Worm (Caenorhabditis elegans) whole organism, L4 larva: ENCODE results near the gene nhr-223.
A peak's percentile ranks its signal among the peaks of the same experiment; 100 is the strongest.
"Not testable (repeated sequence)": the region's sequence is repeated elsewhere in the genome, so short reads cannot be mapped to it uniquely, and the experiment has no call there.

ENCODE experiments used
- D1046.2 ChIP-seq: fragments of 200-800 bp; sonication (Bioruptor generic); IDR thresholded peaks from 2 replicates; pipeline ENCODE4 v1.3.6; 2022; ENCODE audit warnings: missing genetic modification characterization, missing compliant biosample characterization
- F44E2.7 ChIP-seq: fragments of 200-800 bp; sonication (Bioruptor generic); IDR thresholded peaks from 2 replicates; pipeline ENCODE4 v2.1.2; 2022; ENCODE audit warnings: missing genetic modification characterization, missing compliant biosample characterization
- F49E8.2 ChIP-seq: sonication (generic microtip); optimal IDR thresholded peaks from 2 replicates; lab custom pipeline; 2016; ENCODE audit warnings: missing compliant biosample characterization, mild to moderate bottlenecking, missing genetic modification characterization, borderline replicate concordance
- T26A8.4 ChIP-seq: fragments of 200-800 bp; sonication (Bioruptor generic); IDR thresholded peaks from 2 replicates; pipeline ENCODE4 v1.3.6; 2022; ENCODE audit warnings: missing genetic modification characterization, missing compliant biosample characterization
- Y105C5A.15 ChIP-seq: fragments of 200-800 bp; sonication (Bioruptor generic); IDR thresholded peaks from 2 replicates; pipeline ENCODE4 v1.3.6; 2022; ENCODE audit warnings: missing genetic modification characterization, missing compliant biosample characterization
- Y48G9A.11 ChIP-seq: fragments of 200-800 bp; sonication (Bioruptor generic); IDR thresholded peaks from 2 replicates; pipeline ENCODE4 v1.3.6; 2022; ENCODE audit warnings: missing genetic modification reagents, missing genetic modification characterization, missing compliant biosample characterization
- Y75B8A.6 ChIP-seq: fragments of 200-800 bp; sonication (Bioruptor generic); IDR thresholded peaks from 2 replicates; pipeline ENCODE4 v1.3.6; 2022; ENCODE audit warnings: missing genetic modification reagents, missing genetic modification characterization, missing compliant biosample characterization
- ZK337.2 ChIP-seq: fragments of 200-800 bp; sonication (Bioruptor generic); IDR thresholded peaks from 2 replicates; pipeline ENCODE4 v1.3.6; 2022; ENCODE audit warnings: missing genetic modification reagents, missing genetic modification characterization, missing compliant biosample characterization
- arid-1 ChIP-seq: fragments of 200-800 bp; sonication (Bioruptor generic); conservative IDR thresholded peaks from 2 replicates; pipeline ENCODE4 v1.3.6; 2022; ENCODE audit warnings: missing genetic modification reagents, missing genetic modification characterization, missing compliant biosample characterization
- ceh-20 ChIP-seq: fragments of 200-800 bp; sonication (Bioruptor generic); IDR thresholded peaks from 2 replicates; pipeline ENCODE4 v1.3.6; 2022; ENCODE audit warnings: missing genetic modification reagents, missing genetic modification characterization, missing compliant biosample characterization
- ceh-32 ChIP-seq: sonication (generic microtip); optimal IDR thresholded peaks from 2 replicates; lab custom pipeline; 2016; ENCODE audit warnings: mild to moderate bottlenecking, missing genetic modification characterization, missing compliant biosample characterization; ENCODE audit not compliant: poor library complexity
- ceh-44 ChIP-seq: fragments of 200-800 bp; sonication (Bioruptor generic); IDR thresholded peaks from 2 replicates; pipeline ENCODE4 v1.3.6; 2022; ENCODE audit warnings: missing genetic modification reagents, missing genetic modification characterization, missing compliant biosample characterization
- ceh-82 ChIP-seq: sonication (generic microtip); optimal IDR thresholded peaks from 2 replicates; lab custom pipeline; 2017; ENCODE audit warnings: missing biosample characterization, missing genetic modification characterization
- ctbp-1 ChIP-seq: fragments of 200-800 bp; sonication (Bioruptor generic); IDR thresholded peaks from 2 replicates; pipeline ENCODE4 v1.3.6; 2022; ENCODE audit warnings: missing genetic modification reagents, missing genetic modification characterization, missing compliant biosample characterization
- daf-16 ChIP-seq, 3 experiments: sonication (generic microtip); optimal IDR thresholded peaks; 2 replicates each; lab custom pipeline; 2016 to 2017; ENCODE audit warnings: missing genetic modification characterization in 3 of 3, missing genetic modification reagents in 3 of 3, mild to moderate bottlenecking in 2 of 3, missing compliant biosample characterization in 2 of 3, missing biosample characterization in 1 of 3, moderate library complexity in 1 of 3
- daf-8 ChIP-seq: fragments of 200-800 bp; sonication (Bioruptor generic); IDR thresholded peaks from 2 replicates; pipeline ENCODE4 v1.3.6; 2022; ENCODE audit warnings: missing genetic modification characterization, missing compliant biosample characterization
- dmd-6 ChIP-seq: fragments of 200-800 bp; sonication (Bioruptor generic); IDR thresholded peaks from 2 replicates; pipeline ENCODE4 v1.3.6; 2022; ENCODE audit warnings: missing genetic modification reagents, missing genetic modification characterization, missing compliant biosample characterization
- dmd-8 ChIP-seq: fragments of 200-800 bp; sonication (Bioruptor generic); IDR thresholded peaks from 2 replicates; pipeline ENCODE4 v1.3.6; 2022; ENCODE audit warnings: missing genetic modification characterization, missing compliant biosample characterization
- dmd-9 ChIP-seq: fragments of 200-800 bp; sonication (Bioruptor generic); IDR thresholded peaks from 2 replicates; pipeline ENCODE4 v1.3.6; 2022; ENCODE audit warnings: missing genetic modification reagents, missing genetic modification characterization, missing compliant biosample characterization
- hif-1 ChIP-seq, 2 experiments: sonication (generic microtip); optimal IDR thresholded peaks; 2 replicates each; lab custom pipeline; 2016 to 2017; ENCODE audit warnings: missing compliant biosample characterization in 2 of 2, missing genetic modification characterization in 2 of 2, missing genetic modification reagents in 2 of 2, missing genotype in 2 of 2, mild to moderate bottlenecking in 1 of 2
- lim-7 ChIP-seq: fragments of 200-800 bp; sonication (Bioruptor generic); IDR thresholded peaks from 2 replicates; pipeline ENCODE4 v1.3.6; 2022; ENCODE audit warnings: missing genetic modification characterization, missing compliant biosample characterization
- lin-13 ChIP-seq: fragments of 150-350 bp; optimal IDR thresholded peaks from 2 replicates; lab custom pipeline; 2014; ENCODE audit warnings: missing biosample characterization, missing genetic modification reagents, missing genetic modification characterization
- lin-15B ChIP-seq: fragments of 150-350 bp; sonication (generic microtip); optimal IDR thresholded peaks from 3 replicates; lab custom pipeline; 2014; ENCODE audit warnings: missing biosample characterization, missing genetic modification characterization
- lin-29 ChIP-seq: fragments of 200-800 bp; sonication (Bioruptor generic); IDR thresholded peaks from 2 replicates; pipeline ENCODE4 v1.3.6; 2022; ENCODE audit warnings: missing genetic modification reagents, missing genetic modification characterization, missing compliant biosample characterization
- lin-38 ChIP-seq: fragments of 200-800 bp; sonication (Bioruptor generic); IDR thresholded peaks from 2 replicates; pipeline ENCODE4 v1.3.6; 2022; ENCODE audit warnings: missing genetic modification reagents, missing genetic modification characterization, missing compliant biosample characterization
- lin-39 ChIP-seq: fragments of 150-350 bp; optimal IDR thresholded peaks from 2 replicates; lab custom pipeline; 2014; ENCODE audit warnings: missing biosample characterization, missing genetic modification reagents, missing genetic modification characterization
- lsy-2 ChIP-seq, 2 experiments: fragments of 150-350 bp in 1 of 2; sonication (generic microtip) in 1 of 2; optimal IDR thresholded peaks; 2 replicates each; lab custom pipeline; 2014 to 2017; ENCODE audit warnings: missing biosample characterization in 2 of 2, missing genetic modification characterization in 2 of 2
- madf-5 ChIP-seq, 2 experiments: fragments of 200-800 bp; sonication (Bioruptor generic); IDR thresholded peaks; 2 replicates each; pipeline ENCODE4 v1.3.6; 2022; ENCODE audit warnings: missing compliant biosample characterization in 2 of 2, missing genetic modification characterization in 2 of 2
- madf-9 ChIP-seq: fragments of 200-800 bp; sonication (Bioruptor generic); conservative IDR thresholded peaks from 2 replicates; pipeline ENCODE4 v1.3.6; 2022; ENCODE audit warnings: missing genetic modification reagents, missing genetic modification characterization, missing compliant biosample characterization
- mdl-1 ChIP-seq, 2 experiments: fragments of 150-350 bp in 1 of 2; sonication (generic microtip) in 1 of 2; optimal IDR thresholded peaks; 2 replicates each; lab custom pipeline; 2014 to 2017; ENCODE audit warnings: missing biosample characterization in 2 of 2, missing genetic modification characterization in 2 of 2
- mdt-29 ChIP-seq: fragments of 200-800 bp; sonication (Bioruptor generic); IDR thresholded peaks from 2 replicates; pipeline ENCODE4 v1.3.6; 2022; ENCODE audit warnings: missing genetic modification reagents, missing genetic modification characterization, missing compliant biosample characterization
- mep-1 ChIP-seq: fragments of 150-350 bp; sonication (generic microtip); optimal IDR thresholded peaks from 3 replicates; lab custom pipeline; 2014; ENCODE audit warnings: missing biosample characterization, missing genetic modification characterization
- nhr-41 ChIP-seq: fragments of 200-800 bp; sonication (Bioruptor generic); IDR thresholded peaks from 2 replicates; pipeline ENCODE4 v1.3.6; 2022; ENCODE audit warnings: missing genetic modification reagents, missing genetic modification characterization, missing compliant biosample characterization
- nhr-42 ChIP-seq: fragments of 200-800 bp; sonication (Bioruptor generic); IDR thresholded peaks from 2 replicates; pipeline ENCODE4 v1.3.6; 2022; ENCODE audit warnings: missing genetic modification characterization, missing compliant biosample characterization
- nhr-48 ChIP-seq: sonication (generic microtip); optimal IDR thresholded peaks from 2 replicates; lab custom pipeline; 2016; ENCODE audit warnings: mild to moderate bottlenecking, missing genetic modification characterization, missing compliant biosample characterization
- nhr-6 ChIP-seq: fragments of 150-350 bp; optimal IDR thresholded peaks from 2 replicates; lab custom pipeline; 2014; ENCODE audit warnings: missing biosample characterization, missing genetic modification characterization
- pha-4 ChIP-seq, 2 experiments: fragments of 150-350 bp in 1 of 2; fragments of 200-800 bp in 1 of 2; sonication (Bioruptor generic) in 1 of 2; IDR thresholded peaks in 1 of 2; optimal IDR thresholded peaks in 1 of 2; 2 replicates each; pipeline versions ENCODE4 v1.3.6 to Lab custom; 2014 to 2022; ENCODE audit warnings: missing genetic modification characterization in 2 of 2, missing genetic modification reagents in 2 of 2, missing biosample characterization in 1 of 2, missing compliant biosample characterization in 1 of 2
- php-3 ChIP-seq: fragments of 200-800 bp; sonication (Bioruptor generic); IDR thresholded peaks from 2 replicates; pipeline ENCODE4 v1.3.6; 2022; ENCODE audit warnings: missing genetic modification reagents, missing genetic modification characterization, missing compliant biosample characterization
- saeg-2 ChIP-seq: fragments of 200-800 bp; sonication (Bioruptor generic); IDR thresholded peaks from 2 replicates; pipeline ENCODE4 v1.3.6; 2022; ENCODE audit warnings: missing genetic modification reagents, missing genetic modification characterization, missing compliant biosample characterization
- sdz-12 ChIP-seq: fragments of 200-800 bp; sonication (Bioruptor generic); optimal IDR thresholded peaks from 2 replicates; lab custom pipeline; 2018; ENCODE audit warnings: mild to moderate bottlenecking, missing genetic modification characterization, missing compliant biosample characterization
- snpc-1.2 ChIP-seq: fragments of 200-800 bp; sonication (Bioruptor generic); IDR thresholded peaks from 2 replicates; pipeline ENCODE4 v1.3.6; 2022; ENCODE audit warnings: missing genetic modification reagents, missing genetic modification characterization, missing compliant biosample characterization
- tra-1 ChIP-seq: fragments of 200-800 bp; sonication (Bioruptor generic); IDR thresholded peaks from 2 replicates; pipeline ENCODE4 v1.3.6; 2022; ENCODE audit warnings: missing genetic modification reagents, missing genetic modification characterization, missing compliant biosample characterization
- vab-7 ChIP-seq: fragments of 200-800 bp; sonication (Bioruptor generic); IDR thresholded peaks from 2 replicates; pipeline ENCODE4 v1.3.6; 2022; ENCODE audit warnings: missing genetic modification reagents, missing genetic modification characterization, missing compliant biosample characterization
- zag-1 ChIP-seq: fragments of 150-350 bp; optimal IDR thresholded peaks from 2 replicates; lab custom pipeline; 2014; ENCODE audit warnings: missing biosample characterization, missing genetic modification characterization
- zip-2 ChIP-seq: fragments of 150-350 bp; optimal IDR thresholded peaks from 2 replicates; lab custom pipeline; 2014; ENCODE audit warnings: missing biosample characterization, missing genetic modification characterization

Gene nhr-223

ce11 chrV:15766122-15766594 lies 30.0 kb upstream of the nhr-223 start, which contains the start of the genes haf-3 and F57A10.2 (continued):
- peak; percentile 88 for TF ChIP-seq tra-1 (GFP tag; lab: Robert Waterston, UW)
- no peak for TF ChIP-seq lin-39
- peak; percentile 76 for TF ChIP-seq zip-2 (tag; lab: Kevin White, UChicago)
- peak; percentile 62; the same call in 1 of the 2 replicates for TF ChIP-seq lin-29 (GFP tag; lab: Robert Waterston, UW)
- no peak for TF ChIP-seq sdz-12 (GFP tag; lab: Kevin White, UChicago)
- peak; percentile 44 to 54 for TF ChIP-seq hif-1 (tag; optimal IDR thresholded peaks at IDR 0.05; lab: Kevin White, UChicago)
- TF ChIP-seq ceh-82, result no peak
- TF ChIP-seq mdl-1 (tag; optimal IDR thresholded peaks at IDR 0.05; lab: Kevin White, UChicago), result peak in 1 of 2 experiments; percentile 21
- peak in 1 of 2 experiments; percentile 58 for TF ChIP-seq daf-16 (GFP tag; optimal IDR thresholded peaks at IDR 0.05; lab: Kevin White, UChicago)
- TF ChIP-seq daf-16 (tag; optimal IDR thresholded peaks at IDR 0.05; lab: Kevin White, UChicago), result peak; percentile 42
- peak; percentile 56; the same call in 1 of the 2 replicates for TF ChIP-seq madf-9
- 0 out of 2 replicates have a peak, but pooled peaks have one; percentile 36 for TF ChIP-seq D1046.2 (GFP tag; lab: Robert Waterston, UW)
- TF ChIP-seq T26A8.4 (GFP tag; lab: Robert Waterston, UW), result peak; percentile 94
- TF ChIP-seq nhr-48, result peak; percentile 75
- peak; percentile 80 for TF ChIP-seq F49E8.2 (tag; lab: Kevin White, UChicago)
- peak; percentile 83 for TF ChIP-seq lin-13 (GFP tag; lab: Kevin White, UChicago)
- TF ChIP-seq ceh-32 (tag; lab: Kevin White, UChicago), result peak; percentile 38
- peak in 1 of 2 experiments; percentile 95 for TF ChIP-seq lsy-2 (tag; optimal IDR thresholded peaks at IDR 0.05; lab: Kevin White, UChicago)
- TF ChIP-seq Y105C5A.15 (GFP tag; lab: Robert Waterston, UW), result no peak
- peak; percentile 75 for TF ChIP-seq Y48G9A.11 (GFP tag; lab: Robert Waterston, UW)
- TF ChIP-seq mep-1, result peak; percentile 94
- TF ChIP-seq nhr-6 (tag; lab: Kevin White, UChicago), result peak; percentile 61
- peak; percentile 68 for TF ChIP-seq lin-15B (tag; lab: Kevin White, UChicago)
- TF ChIP-seq zag-1 (tag; lab: Kevin White, UChicago), result no peak
- no peak for TF ChIP-seq ZK337.2 (GFP tag; lab: Robert Waterston, UW)

DNA sequence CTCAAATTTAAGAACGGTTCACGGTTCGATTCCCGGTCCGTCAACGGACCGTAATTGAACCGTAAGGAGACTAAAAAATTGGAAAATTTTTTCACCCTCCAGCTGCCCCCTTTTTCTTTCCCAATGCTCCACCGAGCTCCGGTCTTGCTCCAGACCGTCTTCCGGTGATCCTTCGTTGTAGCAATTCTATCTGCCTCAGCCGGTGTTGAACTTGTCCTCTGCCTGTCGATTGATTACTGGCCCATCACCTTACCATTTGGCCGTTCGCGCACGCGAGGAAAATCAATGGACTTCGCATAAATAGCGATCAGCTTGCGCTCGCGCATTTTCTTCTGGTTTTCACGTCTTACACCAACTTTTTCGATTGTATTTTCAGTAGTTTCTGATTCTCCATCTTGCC lies 28.8 kb upstream of the nhr-223 start:
- TF ChIP-seq arid-1 (GFP tag; lab: Robert Waterston, UW) (peak; percentile 89), ZK337.2 (GFP tag; lab: Robert Waterston, UW) (0 out of 2 replicates have a peak, but pooled peaks have one; percentile 13), Y105C5A.15 (GFP tag; lab: Robert Waterston, UW) (peak; percentile 71; the same call in 1 of the 2 replicates), mdt-29 (GFP tag; lab: Robert Waterston, UW) (peak; percentile 80), T26A8.4 (GFP tag; lab: Robert Waterston, UW) (peak; percentile 64; the same call in 1 of the 2 replicates), nhr-42 (peak; percentile 66), lin-29 (GFP tag; lab: Robert Waterston, UW) (peak; percentile 27; the same call in 1 of the 2 replicates), vab-7 (GFP tag; lab: Robert Waterston, UW) (peak; percentile 77), F44E2.7 (GFP tag; lab: Robert Waterston, UW) (peak; percentile 71; the same call in 1 of the 2 replicates), dmd-6 (0 out of 2 replicates have a peak, but pooled peaks have one; percentile 9), nhr-41 (GFP tag; lab: Robert Waterston, UW) (peak; percentile 85), ceh-44 (GFP tag; lab: Robert Waterston, UW) (peak; percentile 68; the same call in 1 of the 2 replicates), saeg-2 (GFP tag; lab: Robert Waterston, UW) (peak; percentile 68; the same call in 1 of the 2 replicates), D1046.2 (GFP tag; lab: Robert Waterston, UW) (peak; percentile 81), dmd-8 (GFP tag; lab: Robert Waterston, UW) (peak; percentile 94), snpc-1.2 (peak; percentile 86), madf-5 (GFP tag; IDR thresholded peaks at IDR 0.05; lab: Robert Waterston, UW) (peak in 1 of 2 experiments; percentile 73; a peak in 1 of 4 replicates), ctbp-1 (GFP tag; lab: Robert Waterston, UW) (peak; percentile 80), Y75B8A.6 (GFP tag; lab: Robert Waterston, UW) (peak; percentile 78; the same call in 1 of the 2 replicates), madf-9 (peak; percentile 45; the same call in 1 of the 2 replicates), Y48G9A.11 (GFP tag; lab: Robert Waterston, UW) (peak; percentile 75), ceh-20 (peak; percentile 52; the same call in 1 of the 2 replicates), F49E8.2 (tag; lab: Kevin White, UChicago) (peak; percentile 12), php-3 (GFP tag; lab: Robert Waterston, UW) (peak; percentile 72), dmd-9 (GFP tag; lab: Robert Waterston, UW) (0 out of 2 replicates have a peak, but pooled peaks have one; percentile 53), daf-8 (GFP tag; lab: Robert Waterston, UW) (peak; percentile 64; the same call in 1 of the 2 replicates), lin-38 (peak; percentile 82), lim-7 (GFP tag; lab: Robert Waterston, UW) (peak; percentile 95), pha-4 (GFP tag; IDR thresholded peaks at IDR 0.05; lab: Robert Waterston, UW) (peak; percentile 84)
- TF ChIP-seq pha-4 (tag; optimal IDR thresholded peaks at IDR 0.05; lab: Kevin White, UChicago), result not testable (repeated sequence)
